Fruit fly (Drosophila melanogaster): Measurements from ENCODE around the gene CG12065.
A peak's percentile ranks its signal among the peaks of the same experiment; 100 is the strongest.

The CG12065 gene

DNA sequence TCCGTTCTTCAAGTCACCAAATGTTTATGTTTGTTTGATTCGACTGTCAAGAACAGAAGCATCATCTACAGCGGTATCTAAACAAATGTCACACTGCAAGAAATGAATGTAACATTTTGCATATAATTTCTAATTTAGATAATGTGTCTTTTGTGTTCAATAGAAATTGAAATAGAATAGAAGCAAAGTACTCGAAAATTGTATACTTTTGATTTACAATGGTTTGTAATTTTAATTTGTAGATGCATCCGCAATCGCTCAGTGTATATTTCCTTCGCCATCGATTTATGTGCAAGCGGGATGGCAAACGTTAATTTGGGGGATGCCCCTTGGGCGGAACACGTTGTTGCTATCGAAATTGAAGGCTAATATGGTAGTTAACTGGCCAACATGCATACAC is 35.9 kb upstream of the CG12065 start (continued):
- 0 out of 3 replicates have a peak, but pooled peaks have one; percentile 30 for TF ChIP-seq gce (GFP tag; IDR thresholded peaks at IDR 0.05)
- peak; percentile 26 for TF ChIP-seq trh (GFP tag; optimal IDR thresholded peaks at IDR 0.05)
- peak; percentile 45; the same call in 1 of the 2 replicates for TF ChIP-seq CG11247 (GFP tag; IDR thresholded peaks at IDR 0.05)
- TF ChIP-seq sna (GFP tag; IDR thresholded peaks at IDR 0.05; ENCODE audit: partially characterized antibody) = no peak
- no peak for TF ChIP-seq nerfin-2 (GFP tag; IDR thresholded peaks at IDR 0.05; ENCODE audit: partially characterized antibody)
- no peak for TF ChIP-seq Hand (GFP tag; optimal IDR thresholded peaks at IDR 0.05)
- peak; percentile 56 for TF ChIP-seq tin (GFP tag; optimal IDR thresholded peaks at IDR 0.05)
- TF ChIP-seq Oaz (GFP tag; IDR thresholded peaks at IDR 0.05) = no peak
- no peak for TF ChIP-seq CkIIα-i1 (GFP tag; IDR thresholded peaks at IDR 0.05)
- peak; percentile 42 for TF ChIP-seq CG10209 (GFP tag; optimal IDR thresholded peaks at IDR 0.05)
- no peak for TF ChIP-seq Sry-β (GFP tag; optimal IDR thresholded peaks at IDR 0.05)
- peak; percentile 12 for TF ChIP-seq CG4328 (GFP tag; optimal IDR thresholded peaks at IDR 0.05)
- no peak for TF ChIP-seq CG4360 (GFP tag; IDR thresholded peaks at IDR 0.05)
- TF ChIP-seq CG14441 (GFP tag; IDR thresholded peaks at IDR 0.05) = peak; percentile 64
- peak; percentile 68 for TF ChIP-seq tgo (GFP tag; IDR thresholded peaks at IDR 0.05)
- peak; percentile 77; the same call in 1 of the 2 replicates for TF ChIP-seq Xrp1 (GFP tag; IDR thresholded peaks at IDR 0.05)
- peak; percentile 65 for TF ChIP-seq E2f1 (GFP tag; IDR thresholded peaks at IDR 0.05)
- TF ChIP-seq Gsc (GFP tag; IDR thresholded peaks at IDR 0.05) = no peak
- peak; percentile 36 for TF ChIP-seq CG4854 (GFP tag; optimal IDR thresholded peaks at IDR 0.05)
- peak; percentile 58 for TF ChIP-seq pum (GFP tag; optimal IDR thresholded peaks at IDR 0.05)
- TF ChIP-seq ara (GFP tag; IDR thresholded peaks at IDR 0.05) = peak; percentile 63
- TF ChIP-seq CG1792 (GFP tag; optimal IDR thresholded peaks at IDR 0.05) = no peak
- peak; percentile 82 for TF ChIP-seq vvl (GFP tag; IDR thresholded peaks at IDR 0.05)
- peak; percentile 12 for TF ChIP-seq Mad (GFP tag; optimal IDR thresholded peaks at IDR 0.05)
- peak; percentile 12 for TF ChIP-seq Asciz (GFP tag; optimal IDR thresholded peaks at IDR 0.05)
- peak; percentile 52 for TF ChIP-seq gcm (GFP tag; optimal IDR thresholded peaks at IDR 0.05)
- TF ChIP-seq CG7372 (GFP tag; IDR thresholded peaks at IDR 0.05) = no peak
- peak; percentile 38 for TF ChIP-seq Spps (tag; optimal IDR thresholded peaks at IDR 0.05)
- peak; percentile 5 for TF ChIP-seq sd (tag; optimal IDR thresholded peaks at IDR 0.05)
- TF ChIP-seq cad (GFP tag; optimal IDR thresholded peaks at IDR 0.05) = no peak
- TF ChIP-seq CG30403 (GFP tag; optimal IDR thresholded peaks at IDR 0.05) = peak; percentile 63
- TF ChIP-seq oc (tag; optimal IDR thresholded peaks at IDR 0.05) = peak; percentile 37
- no peak for TF ChIP-seq CG9215 (GFP tag; IDR thresholded peaks at IDR 0.05)
- no peak for TF ChIP-seq gcm2 (GFP tag; optimal IDR thresholded peaks at IDR 0.05)
- peak; percentile 15 for TF ChIP-seq caup (GFP tag; optimal IDR thresholded peaks at IDR 0.05; ENCODE audit: severe bottlenecking)
- peak; percentile 67 for TF ChIP-seq BtbVII (GFP tag; optimal IDR thresholded peaks at IDR 0.05)
- TF ChIP-seq Fer2 (tag; optimal IDR thresholded peaks at IDR 0.05) = no peak
- TF ChIP-seq cas (GFP tag; IDR thresholded peaks at IDR 0.05) = no peak
- no peak for TF ChIP-seq CG2889 (GFP tag; IDR thresholded peaks at IDR 0.05)
- TF ChIP-seq CG12071 (GFP tag; optimal IDR thresholded peaks at IDR 0.05) = peak; percentile 29
- peak; percentile 68 for TF ChIP-seq CG13424 (tag; optimal IDR thresholded peaks at IDR 0.05)
- TF ChIP-seq slp2 (GFP tag; optimal IDR thresholded peaks at IDR 0.05) = peak; percentile 61
- no peak for TF ChIP-seq CG34224 (GFP tag; IDR thresholded peaks at IDR 0.05; ENCODE audit: partially characterized antibody)
- peak; percentile 78 for TF ChIP-seq unpg (GFP tag; optimal IDR thresholded peaks at IDR 0.05)
- TF ChIP-seq CG2120 (GFP tag; optimal IDR thresholded peaks at IDR 0.05) = peak; percentile 61
- TF ChIP-seq CG9797 (GFP tag; optimal IDR thresholded peaks at IDR 0.05) = no peak
- peak; percentile 61 for TF ChIP-seq Fer3 (tag; optimal IDR thresholded peaks at IDR 0.05)
- peak; percentile 68 for TF ChIP-seq PHDP (tag; optimal IDR thresholded peaks at IDR 0.05)
- peak; percentile 48 for TF ChIP-seq crc (GFP tag; optimal IDR thresholded peaks at IDR 0.05)
- TF ChIP-seq chn (GFP tag; optimal IDR thresholded peaks at IDR 0.05) = peak; percentile 40
- TF ChIP-seq CG7745 (tag; optimal IDR thresholded peaks at IDR 0.05) = no peak

All from whole organism, embryonic.